Fruit fly (Drosophila melanogaster) whole organism, embryonic: Measurements from ENCODE around the gene Dup99B.

Experiments used
- CG10565 ChIP-seq: fragments of 200-800 bp; sonication (Bioruptor generic); optimal IDR thresholded peaks from 3 replicates; lab custom pipeline; 2016; ENCODE audit warnings: missing biosample characterization, mild to moderate bottlenecking, missing genetic modification characterization
- CG12769 ChIP-seq: fragments of 200-800 bp; sonication (Bioruptor generic); optimal IDR thresholded peaks from 2 replicates; lab custom pipeline; 2019; ENCODE audit warnings: missing biosample characterization, mild to moderate bottlenecking, missing genetic modification characterization, moderate library complexity
- CG13287 ChIP-seq: fragments of 200-800 bp; sonication (Bioruptor generic); IDR thresholded peaks from 2 replicates; pipeline ENCODE4 v1.3.6; 2022; ENCODE audit warnings: missing biosample characterization, missing genetic modification characterization; ENCODE audit not compliant: partially characterized antibody
- CG8478 ChIP-seq: fragments of >200 bp; optimal IDR thresholded peaks from 2 replicates; lab custom pipeline; 2018
- Dad ChIP-seq: fragments of 200-800 bp; sonication (Bioruptor generic); optimal IDR thresholded peaks from 3 replicates; lab custom pipeline; 2016; ENCODE audit warnings: missing biosample characterization, missing genetic modification characterization
- Dp ChIP-seq: fragments of 200-800 bp; sonication (Bioruptor generic); optimal IDR thresholded peaks from 2 replicates; lab custom pipeline; 2018; ENCODE audit warnings: missing biosample characterization, mild to moderate bottlenecking, missing genetic modification characterization, moderate library complexity
- Lim3 ChIP-seq: fragments of 200-800 bp; sonication (Bioruptor generic); IDR thresholded peaks from 2 replicates; pipeline ENCODE4 v1.3.6; 2022; ENCODE audit warnings: missing biosample characterization, missing genetic modification characterization
- Xbp1 ChIP-seq: fragments of 200-800 bp; sonication (Bioruptor generic); optimal IDR thresholded peaks from 3 replicates; lab custom pipeline; 2016; ENCODE audit warnings: missing biosample characterization, mild to moderate bottlenecking, missing genetic modification characterization
- hkb ChIP-seq, 2 experiments: fragments of 200-800 bp in 1 of 2; fragments of >200 bp in 1 of 2; sonication (Bioruptor generic) in 1 of 2; IDR thresholded peaks in 1 of 2; optimal IDR thresholded peaks in 1 of 2; 2 replicates each; pipeline versions ENCODE4 v1.3.6 to Lab custom; 2017 to 2022; ENCODE audit warnings: missing biosample characterization in 1 of 2, missing genetic modification characterization in 1 of 2
- ind ChIP-seq: fragments of 200-800 bp; sonication (Bioruptor generic); optimal IDR thresholded peaks from 3 replicates; lab custom pipeline; 2016; ENCODE audit warnings: missing biosample characterization, missing genetic modification characterization
- row ChIP-seq: fragments of 200-800 bp; sonication (Bioruptor generic); IDR thresholded peaks from 3 replicates; pipeline ENCODE4 v1.3.6; 2022; ENCODE audit warnings: missing biosample characterization, missing genetic modification characterization
- stwl ChIP-seq: fragments of 200-800 bp; sonication (Bioruptor generic); optimal IDR thresholded peaks from 3 replicates; lab custom pipeline; 2018; ENCODE audit warnings: missing biosample characterization, mild to moderate bottlenecking, missing genetic modification characterization, moderate library complexity
- wdn ChIP-seq: fragments of 200-800 bp; sonication (Bioruptor generic); IDR thresholded peaks from 2 replicates; pipeline ENCODE4 v1.3.6; 2022; ENCODE audit warnings: missing biosample characterization, missing genetic modification characterization

dm6 chr3R:29686698-29687097 is 28.5 kb downstream of the Dup99B start:
- TF ChIP-seq CG10565 (GFP tag; lab: Kevin White, UChicago): no peak
- TF ChIP-seq Xbp1 (GFP tag; lab: Kevin White, UChicago): no peak
- TF ChIP-seq Dad (GFP tag; lab: Kevin White, UChicago): no peak
- TF ChIP-seq row (GFP tag; lab: Robert Waterston, UW): no peak
- no peak for TF ChIP-seq CG13287
- TF ChIP-seq Dp (GFP tag; lab: Kevin White, UChicago): no peak
- TF ChIP-seq hkb (optimal IDR thresholded peaks at IDR 0.05; lab: Kevin White, UChicago): no peak
- no peak for TF ChIP-seq hkb (GFP tag; IDR thresholded peaks at IDR 0.05; lab: Robert Waterston, UW)
- TF ChIP-seq ind (GFP tag; lab: Kevin White, UChicago): no peak
- TF ChIP-seq CG12769 (tag; lab: Kevin White, UChicago): no peak
- no peak for TF ChIP-seq Lim3 (GFP tag; lab: Robert Waterston, UW)
- no peak for TF ChIP-seq wdn
- no peak for TF ChIP-seq stwl (tag; lab: Kevin White, UChicago)
- no peak for TF ChIP-seq CG8478
